Worm (Caenorhabditis elegans) whole organism, L3 larva: ENCODE results near the gene spch-1.

ENCODE experiments used
- R02D3.7 ChIP-seq: fragments of 150-350 bp; optimal IDR thresholded peaks from 2 replicates; lab custom pipeline; 2014; ENCODE audit warnings: missing biosample characterization, missing genetic modification characterization
- ZK546.5 ChIP-seq: sonication (generic microtip); optimal IDR thresholded peaks from 2 replicates; lab custom pipeline; 2017; ENCODE audit warnings: missing biosample characterization, missing genetic modification characterization
- ama-1 ChIP-seq: fragments of 150-350 bp; optimal IDR thresholded peaks from 2 replicates; lab custom pipeline; 2018
- ceh-28 ChIP-seq: fragments of 150-350 bp; optimal IDR thresholded peaks from 2 replicates; lab custom pipeline; 2014; ENCODE audit warnings: missing biosample characterization, missing genetic modification reagents, missing genetic modification characterization
- ceh-82 ChIP-seq: fragments of 150-350 bp; optimal IDR thresholded peaks from 2 replicates; lab custom pipeline; 2014; ENCODE audit warnings: missing biosample characterization, missing genetic modification characterization
- ceh-9 ChIP-seq: sonication (generic microtip); optimal IDR thresholded peaks from 2 replicates; lab custom pipeline; 2018; ENCODE audit warnings: missing biosample characterization, missing genetic modification characterization
- egl-27 ChIP-seq: sonication (generic microtip); optimal IDR thresholded peaks from 4 replicates; lab custom pipeline; 2017; ENCODE audit warnings: missing biosample characterization, missing genetic modification reagents, missing genetic modification characterization
- egl-5 ChIP-seq: fragments of 150-350 bp; optimal IDR thresholded peaks from 2 replicates; lab custom pipeline; 2017; ENCODE audit warnings: missing biosample characterization, missing genetic modification reagents, missing genetic modification characterization, inconsistent platforms
- elt-1 ChIP-seq: fragments of 150-350 bp; optimal IDR thresholded peaks from 2 replicates; lab custom pipeline; 2014; ENCODE audit warnings: missing biosample characterization, missing genetic modification characterization
- elt-3 ChIP-seq, 3 experiments: fragments of 150-350 bp in 1 of 3; sonication (generic microtip) in 2 of 3; optimal IDR thresholded peaks; 2 replicates in 2 of 3; 4 replicates in 1 of 3; lab custom pipeline; 2014 to 2017; ENCODE audit warnings: missing biosample characterization in 3 of 3, missing genetic modification characterization in 3 of 3
- eor-1 ChIP-seq, 2 experiments: fragments of 150-350 bp; optimal IDR thresholded peaks; 2 replicates each; lab custom pipeline; 2014 to 2018; ENCODE audit warnings: missing biosample characterization in 2 of 2, missing genetic modification characterization in 2 of 2
- fkh-10 ChIP-seq: sonication (generic microtip); optimal IDR thresholded peaks from 2 replicates; lab custom pipeline; 2017; ENCODE audit warnings: missing biosample characterization, missing genetic modification reagents, missing genetic modification characterization
- jun-1 ChIP-seq: fragments of 150-350 bp; optimal IDR thresholded peaks from 2 replicates; lab custom pipeline; 2014; ENCODE audit warnings: missing biosample characterization, missing genetic modification reagents, missing genetic modification characterization
- lin-15B ChIP-seq: fragments of 150-350 bp; optimal IDR thresholded peaks from 2 replicates; lab custom pipeline; 2014; ENCODE audit warnings: missing biosample characterization, missing genetic modification characterization
- lin-39 ChIP-seq: fragments of 150-350 bp; optimal IDR thresholded peaks from 2 replicates; lab custom pipeline; 2018; ENCODE audit warnings: missing biosample characterization, missing genetic modification reagents, missing genetic modification characterization
- lsy-12 ChIP-seq: sonication (generic microtip); optimal IDR thresholded peaks from 2 replicates; lab custom pipeline; 2016; ENCODE audit warnings: mild to moderate bottlenecking, missing genetic modification characterization, missing compliant biosample characterization
- mdl-1 ChIP-seq: fragments of 150-350 bp; optimal IDR thresholded peaks from 2 replicates; lab custom pipeline; 2014; ENCODE audit warnings: missing biosample characterization, missing genetic modification characterization
- mml-1 ChIP-seq: fragments of 150-350 bp; sonication (generic microtip); optimal IDR thresholded peaks from 3 replicates; lab custom pipeline; 2014; ENCODE audit warnings: missing biosample characterization, missing genetic modification characterization
- nhr-11 ChIP-seq: fragments of 150-350 bp; optimal IDR thresholded peaks from 2 replicates; lab custom pipeline; 2014; ENCODE audit warnings: missing biosample characterization, missing genetic modification characterization
- nhr-12 ChIP-seq: fragments of 150-350 bp; optimal IDR thresholded peaks from 2 replicates; lab custom pipeline; 2014; ENCODE audit warnings: missing biosample characterization, missing genetic modification characterization
- nhr-23 ChIP-seq: fragments of 150-350 bp; optimal IDR thresholded peaks from 2 replicates; lab custom pipeline; 2014; ENCODE audit warnings: missing biosample characterization, missing genetic modification reagents, missing genetic modification characterization
- nhr-25 ChIP-seq: sonication (generic microtip); optimal IDR thresholded peaks from 2 replicates; lab custom pipeline; 2017; ENCODE audit warnings: missing biosample characterization, missing genetic modification characterization
- nhr-28 ChIP-seq: fragments of 150-350 bp; optimal IDR thresholded peaks from 2 replicates; lab custom pipeline; 2014; ENCODE audit warnings: missing biosample characterization, missing genetic modification characterization
- nhr-43 ChIP-seq: sonication (generic microtip); optimal IDR thresholded peaks from 2 replicates; lab custom pipeline; 2016; ENCODE audit warnings: mild to moderate bottlenecking, missing genetic modification characterization, missing compliant biosample characterization; ENCODE audit not compliant: poor library complexity, severe bottlenecking
- nhr-67 ChIP-seq: fragments of 150-350 bp; optimal IDR thresholded peaks from 2 replicates; lab custom pipeline; 2014; ENCODE audit warnings: missing biosample characterization, missing genetic modification characterization
- nhr-77 ChIP-seq: fragments of 150-350 bp; optimal IDR thresholded peaks from 2 replicates; lab custom pipeline; 2014; ENCODE audit warnings: missing biosample characterization, missing genetic modification characterization
- pha-4 ChIP-seq: fragments of 150-350 bp; optimal IDR thresholded peaks from 2 replicates; lab custom pipeline; 2014; ENCODE audit warnings: missing biosample characterization, missing genetic modification reagents, missing genetic modification characterization
- pqm-1 ChIP-seq: fragments of 150-350 bp; optimal IDR thresholded peaks from 2 replicates; lab custom pipeline; 2017; ENCODE audit warnings: missing biosample characterization, missing genetic modification characterization, inconsistent platforms
- sea-2 ChIP-seq: fragments of 150-350 bp; sonication (generic microtip); optimal IDR thresholded peaks from 4 replicates; lab custom pipeline; 2014; ENCODE audit warnings: missing biosample characterization, missing genetic modification reagents, missing genetic modification characterization
- skn-1 ChIP-seq: fragments of 150-350 bp; optimal IDR thresholded peaks from 2 replicates; lab custom pipeline; 2014; ENCODE audit warnings: missing biosample characterization, missing genetic modification characterization
- unc-62 ChIP-seq: fragments of 150-350 bp; sonication (generic microtip); optimal IDR thresholded peaks from 4 replicates; lab custom pipeline; 2014; ENCODE audit warnings: missing biosample characterization, missing genetic modification reagents, missing genetic modification characterization
- zag-1 ChIP-seq: fragments of 150-350 bp; optimal IDR thresholded peaks from 2 replicates; lab custom pipeline; 2014; ENCODE audit warnings: missing biosample characterization, missing genetic modification characterization
- ztf-11 ChIP-seq: fragments of 150-350 bp; optimal IDR thresholded peaks from 2 replicates; lab custom pipeline; 2014; ENCODE audit warnings: missing biosample characterization, missing genetic modification characterization
- ztf-4 ChIP-seq: fragments of 150-350 bp; optimal IDR thresholded peaks from 2 replicates; lab custom pipeline; 2014; ENCODE audit warnings: missing biosample characterization, missing genetic modification characterization

spch-1 gene

DNA sequence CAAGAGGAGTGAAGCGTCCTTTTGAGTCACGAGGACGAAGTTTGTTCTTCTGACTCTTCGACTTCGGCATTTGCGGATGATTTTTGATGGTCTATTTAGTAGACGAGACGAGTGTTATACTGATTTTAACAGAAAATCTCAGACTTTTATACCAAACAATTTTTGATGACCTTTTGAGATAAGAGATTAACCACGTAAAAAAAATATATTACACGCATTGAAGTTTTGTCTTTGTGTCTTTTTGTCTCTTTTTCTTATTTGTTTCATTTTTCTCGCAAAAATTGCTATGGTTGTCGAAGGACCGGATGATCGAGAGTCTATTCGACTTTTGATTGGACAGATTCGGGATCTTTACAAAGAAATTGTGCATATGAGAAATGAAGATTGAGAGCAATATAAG lies at the start of gene spch-1:
TSS of gene spch-1 (minus strand) at position 101 of the 400 bp plus-strand sequence.
- no peak for TF ChIP-seq lin-39 (tag; lab: Kevin White, UChicago)
- TF ChIP-seq nhr-67 (tag; lab: Kevin White, UChicago): no peak
- no peak for TF ChIP-seq skn-1 (tag; lab: Kevin White, UChicago)
- TF ChIP-seq nhr-23 (tag; lab: Kevin White, UChicago): no peak
- TF ChIP-seq ceh-9 (tag; lab: Kevin White, UChicago): no peak
- no peak for TF ChIP-seq mdl-1 (tag; lab: Kevin White, UChicago)
- TF ChIP-seq ama-1 (lab: Kevin White, UChicago): no peak
- TF ChIP-seq mml-1 (tag; lab: Kevin White, UChicago): no peak
- TF ChIP-seq egl-5 (tag; lab: Kevin White, UChicago): no peak
- TF ChIP-seq ZK546.5 (tag; lab: Kevin White, UChicago): no peak
- no peak for TF ChIP-seq eor-1 (tag; optimal IDR thresholded peaks at IDR 0.05; lab: Kevin White, UChicago)
- TF ChIP-seq lin-15B (tag; lab: Kevin White, UChicago): no peak
- TF ChIP-seq egl-27 (tag; lab: Kevin White, UChicago): no peak

DNA sequence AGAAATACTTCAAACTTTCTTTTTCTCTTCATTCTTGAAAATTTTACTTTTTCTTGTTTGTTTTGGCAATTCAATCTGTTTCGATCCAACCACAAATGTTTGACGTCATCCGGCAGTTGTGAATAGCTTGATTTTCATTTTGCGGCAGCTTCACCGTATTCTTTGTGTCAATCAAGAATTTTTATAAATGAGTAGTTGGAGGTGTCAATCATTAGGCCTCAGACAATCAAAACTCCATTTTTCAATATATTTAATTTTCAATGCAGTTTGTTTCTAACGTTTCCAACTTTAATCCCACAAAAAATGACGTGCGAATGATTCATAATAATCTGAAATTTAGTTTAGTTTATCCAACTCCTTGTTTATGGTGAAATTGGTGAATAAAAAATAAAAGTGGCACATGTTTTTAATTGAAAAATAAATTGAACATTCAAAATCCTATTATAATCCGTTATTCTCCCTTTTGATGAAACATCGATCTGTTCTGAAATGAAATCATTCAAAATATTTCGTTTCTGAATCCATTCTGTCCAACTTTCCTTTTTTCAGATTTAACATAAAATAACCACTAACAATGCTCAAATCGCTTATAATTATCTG lies 46.2 kb upstream of the spch-1 start, which contains the start of gene ttr-53:
TSS of gene ttr-53 (plus strand) at position 550 of the 600 bp plus-strand sequence.
- TF ChIP-seq ceh-28 (tag; lab: Kevin White, UChicago) (no peak), nhr-23 (tag; lab: Kevin White, UChicago) (no peak), lsy-12 (no peak), ceh-9 (tag; lab: Kevin White, UChicago) (no peak), unc-62 (GFP tag; lab: Kevin White, UChicago) (no peak), nhr-43 (tag; lab: Kevin White, UChicago) (no peak), eor-1 (tag; optimal IDR thresholded peaks at IDR 0.05; lab: Kevin White, UChicago) (no peak), nhr-11 (tag; lab: Kevin White, UChicago) (no peak), egl-27 (tag; lab: Kevin White, UChicago) (no peak), nhr-28 (tag; lab: Kevin White, UChicago) (no peak), egl-5 (tag; lab: Kevin White, UChicago) (no peak), nhr-77 (tag; lab: Kevin White, UChicago) (no peak), ceh-82 (tag; lab: Kevin White, UChicago) (no peak), jun-1 (no peak), nhr-12 (tag; lab: Kevin White, UChicago) (no peak)

DNA sequence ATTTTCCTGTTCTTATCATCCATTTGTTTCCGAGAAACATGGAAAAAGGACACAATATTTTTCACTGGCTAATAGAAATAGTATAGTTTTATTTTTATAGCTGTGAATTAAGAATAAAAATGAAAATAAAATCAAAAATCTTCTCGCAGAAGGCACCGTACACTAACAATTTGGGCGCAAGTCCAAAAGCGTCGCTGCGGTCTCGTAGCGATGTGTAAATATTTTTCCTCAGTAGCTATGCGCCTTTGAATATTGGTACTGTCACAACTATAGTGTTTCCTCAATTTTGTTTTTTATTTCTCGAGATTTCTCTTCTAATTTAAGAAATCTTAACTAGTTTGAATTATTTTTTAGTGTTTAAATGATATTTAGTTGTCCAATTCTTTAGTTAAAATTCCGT lies 45.7 kb upstream of the spch-1 start:
- TF ChIP-seq elt-1 (no peak), egl-27 (tag; lab: Kevin White, UChicago) (no peak), lin-39 (tag; lab: Kevin White, UChicago) (no peak), ztf-4 (tag; lab: Kevin White, UChicago) (no peak), ztf-11 (no peak), mdl-1 (tag; lab: Kevin White, UChicago) (no peak), zag-1 (tag; lab: Kevin White, UChicago) (no peak), R02D3.7 (tag; lab: Kevin White, UChicago) (no peak), fkh-10 (no peak), pqm-1 (tag; lab: Kevin White, UChicago) (no peak)

DNA sequence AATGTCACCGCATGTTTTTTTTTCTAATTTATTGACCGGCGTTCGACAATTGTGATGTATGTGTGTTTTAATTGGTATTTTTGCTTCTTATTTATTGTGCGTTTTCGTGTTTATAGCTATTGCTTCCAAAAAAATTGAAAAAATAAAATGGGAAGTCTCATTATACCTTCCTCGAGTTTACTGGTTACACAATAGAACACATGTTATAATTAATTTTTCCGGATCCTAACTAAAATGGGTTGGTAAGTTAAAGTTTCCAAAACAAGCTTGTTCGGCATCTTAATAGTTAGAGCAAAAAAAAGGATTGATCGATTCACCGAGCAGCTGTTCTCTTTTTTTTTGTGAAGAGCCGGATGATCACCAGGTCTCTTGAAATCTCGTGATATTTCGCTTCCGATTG lies 44.1 kb upstream of the spch-1 start, which contains the start of gene ttr-54:
TSS of gene ttr-54 (plus strand) at position 301 of the 400 bp plus-strand sequence.
- TF ChIP-seq nhr-28 (tag; lab: Kevin White, UChicago) (no peak), pha-4 (tag; lab: Kevin White, UChicago) (no peak), nhr-25 (tag; lab: Kevin White, UChicago) (no peak), ceh-9 (tag; lab: Kevin White, UChicago) (no peak)
- TF ChIP-seq, all 47 proteins: peak for 0

DNA sequence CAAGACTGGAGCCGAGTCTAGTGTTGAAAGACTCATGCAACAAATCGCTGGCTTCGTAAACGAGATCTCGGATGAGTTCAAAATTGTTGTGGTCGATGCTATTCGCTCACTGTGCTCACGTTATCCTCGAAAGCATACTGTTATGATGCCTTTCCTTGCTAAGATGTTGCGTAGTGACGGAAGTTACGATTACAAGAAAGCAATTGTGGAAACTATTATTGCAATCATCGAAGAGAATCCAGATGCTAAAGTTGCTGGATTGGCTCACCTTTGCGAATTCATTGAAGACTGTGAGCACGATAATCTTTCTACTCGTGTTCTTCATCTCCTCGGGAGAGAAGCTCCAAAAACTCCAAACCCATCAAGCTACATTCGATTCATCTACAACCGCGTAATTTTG lies 42.1 kb upstream of the spch-1 start:
- TF ChIP-seq ceh-28 (tag; lab: Kevin White, UChicago): no peak
- no peak for TF ChIP-seq elt-3 (tag; optimal IDR thresholded peaks at IDR 0.05; lab: Kevin White, UChicago)
- no peak for TF ChIP-seq ztf-4 (tag; lab: Kevin White, UChicago)
- no peak for TF ChIP-seq sea-2 (GFP tag; lab: Kevin White, UChicago)
